Worm (Caenorhabditis elegans) whole organism, L3 larva: ENCODE data around the gene F32D1.3.

Source experiments
- aly-2 ChIP-seq: fragments of 150-350 bp; optimal IDR thresholded peaks from 2 replicates; lab custom pipeline; 2014; ENCODE audit warnings: missing biosample characterization, missing genetic modification characterization
- ceh-28 ChIP-seq: fragments of 150-350 bp; optimal IDR thresholded peaks from 2 replicates; lab custom pipeline; 2014; ENCODE audit warnings: missing biosample characterization, missing genetic modification reagents, missing genetic modification characterization
- elt-3 ChIP-seq, 3 experiments: fragments of 150-350 bp in 1 of 3; sonication (generic microtip) in 2 of 3; optimal IDR thresholded peaks; 2 replicates in 2 of 3; 4 replicates in 1 of 3; lab custom pipeline; 2014 to 2017; ENCODE audit warnings: missing biosample characterization in 3 of 3, missing genetic modification characterization in 3 of 3
- lin-39 ChIP-seq: fragments of 150-350 bp; optimal IDR thresholded peaks from 2 replicates; lab custom pipeline; 2018; ENCODE audit warnings: missing biosample characterization, missing genetic modification reagents, missing genetic modification characterization
- lsy-12 ChIP-seq: sonication (generic microtip); optimal IDR thresholded peaks from 2 replicates; lab custom pipeline; 2016; ENCODE audit warnings: mild to moderate bottlenecking, missing genetic modification characterization, missing compliant biosample characterization
- nfya-1 ChIP-seq: sonication (generic microtip); optimal IDR thresholded peaks from 2 replicates; lab custom pipeline; 2017; ENCODE audit warnings: missing genetic modification characterization, mild to moderate bottlenecking, missing compliant biosample characterization, antibody characterized with exemption, moderate library complexity; ENCODE audit not compliant: insufficient read depth
- zag-1 ChIP-seq: fragments of 150-350 bp; optimal IDR thresholded peaks from 2 replicates; lab custom pipeline; 2014; ENCODE audit warnings: missing biosample characterization, missing genetic modification characterization
- ztf-11 ChIP-seq: fragments of 150-350 bp; optimal IDR thresholded peaks from 2 replicates; lab custom pipeline; 2014; ENCODE audit warnings: missing biosample characterization, missing genetic modification characterization
- ztf-4 ChIP-seq: fragments of 150-350 bp; optimal IDR thresholded peaks from 2 replicates; lab custom pipeline; 2014; ENCODE audit warnings: missing biosample characterization, missing genetic modification characterization

ce11 chrV:4401865-4402264 is 40.5 kb upstream of the F32D1.3 start, which contains the start of gene F13A2.5:
- TF ChIP-seq nfya-1 (tag; lab: Kevin White, UChicago) (no peak), aly-2 (tag; lab: Kevin White, UChicago) (no peak), elt-3 (tag; optimal IDR thresholded peaks at IDR 0.05; lab: Kevin White, UChicago) (no peak), ztf-4 (tag; lab: Kevin White, UChicago) (no peak), ceh-28 (tag; lab: Kevin White, UChicago) (no peak), lin-39 (tag; lab: Kevin White, UChicago) (no peak), ztf-11 (tag; lab: Kevin White, UChicago) (no peak), lsy-12 (tag; lab: Kevin White, UChicago) (no peak), zag-1 (tag; lab: Kevin White, UChicago) (no peak)
